ENCODE assay signal across 1 worm cellular context in genomic region chrV:15533096-15533495, ce11.
TF ChIP-seq lines count a peak whose summit lies in the region.

TSS of gene F21A3.11 (minus strand) at chrV:15533212.

TF ChIP-seq in whole organism, L4 larva, 104 proteins besides CTCF, POLR2A, EP300 and RAD21 (continued from another document):
- TF ChIP-seq aly-2 (tag; optimal IDR thresholded peaks at IDR 0.05; lab: Kevin White, UChicago) (no peak), Y105C5A.15 (GFP tag; IDR thresholded peaks at IDR 0.05; lab: Robert Waterston, UW) (no peak), fos-1 (tag; optimal IDR thresholded peaks at IDR 0.05; lab: Kevin White, UChicago) (no peak), dve-1 (tag; optimal IDR thresholded peaks at IDR 0.05; lab: Kevin White, UChicago; ENCODE audit: insufficient read depth) (peak; percentile 45), R02D3.7 (tag; optimal IDR thresholded peaks at IDR 0.05; lab: Kevin White, UChicago) (no peak), unc-130 (GFP tag; optimal IDR thresholded peaks at IDR 0.05; lab: Kevin White, UChicago) (no peak), T26A8.4 (GFP tag; IDR thresholded peaks at IDR 0.05; lab: Robert Waterston, UW) (no peak)
